Worm (Caenorhabditis elegans): Measurements from ENCODE around the gene Y79H2A.4.

ce11 chrIII:12002850-12003249 is 38.2 kb upstream of the Y79H2A.4 start, which contains the start of gene Y56A3A.33:
- no peak for TF ChIP-seq ama-1 (optimal IDR thresholded peaks at IDR 0.05)
- TF ChIP-seq pes-1 (GFP tag; IDR thresholded peaks at IDR 0.05): no peak
- no peak for TF ChIP-seq B0310.2 (tag; optimal IDR thresholded peaks at IDR 0.05)
- TF ChIP-seq hnd-1 (tag; optimal IDR thresholded peaks at IDR 0.05): no peak
- TF ChIP-seq scrt-1 (GFP tag; IDR thresholded peaks at IDR 0.05): no peak
- TF ChIP-seq F13C5.2 (tag; optimal IDR thresholded peaks at IDR 0.05): no peak
- no peak for TF ChIP-seq tra-4 (tag; optimal IDR thresholded peaks at IDR 0.05)
- no peak for TF ChIP-seq ceh-36 (tag; optimal IDR thresholded peaks at IDR 0.05)
- TF ChIP-seq aly-1 (tag; optimal IDR thresholded peaks at IDR 0.05): no peak
- TF ChIP-seq tbx-11 (GFP tag; IDR thresholded peaks at IDR 0.05): no peak
- TF ChIP-seq hmg-4 (GFP tag; optimal IDR thresholded peaks at IDR 0.05): no peak
- no peak for TF ChIP-seq tbx-37 (GFP tag; conservative IDR thresholded peaks at IDR 0.05)
- no peak for TF ChIP-seq hmbx-1 (tag; optimal IDR thresholded peaks at IDR 0.05)
- TF ChIP-seq sea-1 (GFP tag; conservative IDR thresholded peaks at IDR 0.05): no peak
